Worm (Caenorhabditis elegans) whole organism, L2 larva: ENCODE results near the gene lsm-8.

Source experiments
- C34F6.9 ChIP-seq: fragments of 150-350 bp; optimal IDR thresholded peaks from 2 replicates; lab custom pipeline; 2014; ENCODE audit warnings: missing biosample characterization, missing genetic modification characterization
- F13H6.1 ChIP-seq: sonication (generic microtip); optimal IDR thresholded peaks from 2 replicates; lab custom pipeline; 2016; ENCODE audit warnings: missing genetic modification characterization, missing compliant biosample characterization
- R02D3.7 ChIP-seq: fragments of 150-350 bp; optimal IDR thresholded peaks from 2 replicates; lab custom pipeline; 2014; ENCODE audit warnings: missing biosample characterization, missing genetic modification characterization
- Y55F3AM.14 ChIP-seq: fragments of 200-800 bp; sonication (Bioruptor generic); optimal IDR thresholded peaks from 2 replicates; lab custom pipeline; 2018; ENCODE audit warnings: mild to moderate bottlenecking, missing genetic modification characterization, missing compliant biosample characterization
- ZK546.5 ChIP-seq: sonication (generic microtip); optimal IDR thresholded peaks from 2 replicates; lab custom pipeline; 2017; ENCODE audit warnings: missing biosample characterization, missing genetic modification characterization
- blmp-1 ChIP-seq: sonication (generic microtip); optimal IDR thresholded peaks from 2 replicates; lab custom pipeline; 2017; ENCODE audit warnings: missing genetic modification characterization, mild to moderate bottlenecking, missing compliant biosample characterization, antibody characterized with exemption, moderate library complexity; ENCODE audit not compliant: insufficient read depth
- ceh-16 ChIP-seq: fragments of 150-350 bp; optimal IDR thresholded peaks from 2 replicates; lab custom pipeline; 2014; ENCODE audit warnings: missing biosample characterization, missing genetic modification characterization
- ceh-82 ChIP-seq: fragments of 150-350 bp; optimal IDR thresholded peaks from 2 replicates; lab custom pipeline; 2014; ENCODE audit warnings: missing biosample characterization, missing genetic modification characterization
- crh-2 ChIP-seq: sonication (generic microtip); optimal IDR thresholded peaks from 2 replicates; lab custom pipeline; 2017; ENCODE audit warnings: missing biosample characterization, missing genetic modification characterization
- dmd-4 ChIP-seq: sonication (generic microtip); optimal IDR thresholded peaks from 2 replicates; lab custom pipeline; 2017; ENCODE audit warnings: missing biosample characterization, missing genetic modification characterization
- egl-27 ChIP-seq: sonication (generic microtip); optimal IDR thresholded peaks from 3 replicates; lab custom pipeline; 2017; ENCODE audit warnings: missing biosample characterization, missing genetic modification reagents, missing genetic modification characterization
- elt-1 ChIP-seq: fragments of 150-350 bp; optimal IDR thresholded peaks from 2 replicates; lab custom pipeline; 2014; ENCODE audit warnings: missing biosample characterization, missing genetic modification characterization
- elt-3 ChIP-seq: sonication (generic microtip); optimal IDR thresholded peaks from 2 replicates; lab custom pipeline; 2017; ENCODE audit warnings: missing biosample characterization, missing genetic modification characterization
- fos-1 ChIP-seq: fragments of 150-350 bp; optimal IDR thresholded peaks from 2 replicates; lab custom pipeline; 2014; ENCODE audit warnings: missing biosample characterization, missing genetic modification characterization
- gmeb-1 ChIP-seq: fragments of 150-350 bp; optimal IDR thresholded peaks from 2 replicates; lab custom pipeline; 2014; ENCODE audit warnings: missing biosample characterization, missing genetic modification characterization
- lin-11 ChIP-seq: fragments of 150-350 bp; sonication (generic microtip); optimal IDR thresholded peaks from 2 replicates; lab custom pipeline; 2014; ENCODE audit warnings: missing biosample characterization, missing genetic modification characterization, inconsistent platforms, mixed read lengths
- lin-13 ChIP-seq: fragments of 150-350 bp; optimal IDR thresholded peaks from 2 replicates; lab custom pipeline; 2014; ENCODE audit warnings: missing biosample characterization, missing genetic modification reagents, missing genetic modification characterization
- lin-39 ChIP-seq: fragments of 150-350 bp; optimal IDR thresholded peaks from 2 replicates; lab custom pipeline; 2014; ENCODE audit warnings: missing biosample characterization, missing genetic modification reagents, missing genetic modification characterization
- lsy-2 ChIP-seq, 2 experiments: fragments of 150-350 bp in 1 of 2; sonication (generic microtip) in 1 of 2; optimal IDR thresholded peaks; 2 replicates each; lab custom pipeline; 2014 to 2017; ENCODE audit warnings: missing biosample characterization in 2 of 2, missing genetic modification characterization in 2 of 2
- mdl-1 ChIP-seq, 2 experiments: fragments of 150-350 bp in 1 of 2; sonication (generic microtip) in 1 of 2; optimal IDR thresholded peaks; 2 replicates each; lab custom pipeline; 2017; ENCODE audit warnings: missing biosample characterization in 2 of 2, missing genetic modification characterization in 2 of 2
- nhr-10 ChIP-seq: sonication (generic microtip); optimal IDR thresholded peaks from 2 replicates; lab custom pipeline; 2017; ENCODE audit warnings: missing biosample characterization, missing genetic modification characterization
- nhr-11 ChIP-seq: fragments of 150-350 bp; optimal IDR thresholded peaks from 2 replicates; lab custom pipeline; 2014; ENCODE audit warnings: missing biosample characterization, missing genetic modification characterization
- nhr-12 ChIP-seq: fragments of 150-350 bp; optimal IDR thresholded peaks from 2 replicates; lab custom pipeline; 2014; ENCODE audit warnings: missing biosample characterization, missing genetic modification characterization
- nhr-129 ChIP-seq: fragments of 150-350 bp; optimal IDR thresholded peaks from 2 replicates; lab custom pipeline; 2014; ENCODE audit warnings: missing biosample characterization, missing genetic modification characterization
- nhr-23 ChIP-seq: fragments of 150-350 bp; optimal IDR thresholded peaks from 2 replicates; lab custom pipeline; 2014; ENCODE audit warnings: missing biosample characterization, missing genetic modification reagents, missing genetic modification characterization
- nhr-237 ChIP-seq: fragments of 150-350 bp; optimal IDR thresholded peaks from 2 replicates; lab custom pipeline; 2014; ENCODE audit warnings: missing biosample characterization, missing genetic modification characterization
- nhr-25 ChIP-seq: fragments of 150-350 bp; sonication (generic microtip); optimal IDR thresholded peaks from 3 replicates; lab custom pipeline; 2014; ENCODE audit warnings: missing biosample characterization, missing genetic modification characterization
- nhr-6 ChIP-seq: fragments of 150-350 bp; optimal IDR thresholded peaks from 2 replicates; lab custom pipeline; 2014; ENCODE audit warnings: missing biosample characterization, missing genetic modification characterization
- nhr-77 ChIP-seq: fragments of 150-350 bp; optimal IDR thresholded peaks from 2 replicates; lab custom pipeline; 2014; ENCODE audit warnings: missing biosample characterization, missing genetic modification characterization
- peb-1 ChIP-seq: fragments of 150-350 bp; optimal IDR thresholded peaks from 2 replicates; lab custom pipeline; 2014; ENCODE audit warnings: missing biosample characterization, missing genetic modification characterization
- sem-4 ChIP-seq: fragments of 150-350 bp; optimal IDR thresholded peaks from 2 replicates; lab custom pipeline; 2014; ENCODE audit warnings: missing biosample characterization, missing genetic modification reagents, missing genetic modification characterization
- skn-1 ChIP-seq: sonication (generic microtip); optimal IDR thresholded peaks from 2 replicates; lab custom pipeline; 2017; ENCODE audit warnings: missing biosample characterization, missing genetic modification characterization
- sma-3 ChIP-seq: sonication (generic microtip); optimal IDR thresholded peaks from 2 replicates; lab custom pipeline; 2016; ENCODE audit warnings: missing genetic modification reagents, missing genetic modification characterization, missing compliant biosample characterization
- sma-9 ChIP-seq, 2 experiments: fragments of 150-350 bp in 1 of 2; sonication (generic microtip) in 1 of 2; optimal IDR thresholded peaks; 2 replicates each; lab custom pipeline; 2014 to 2016; ENCODE audit warnings: missing genetic modification characterization in 2 of 2, mild to moderate bottlenecking in 1 of 2, missing biosample characterization in 1 of 2, missing compliant biosample characterization in 1 of 2, missing genetic modification reagents in 1 of 2, moderate library complexity in 1 of 2
- snpc-4 ChIP-seq: fragments of 150-350 bp; optimal IDR thresholded peaks from 2 replicates; lab custom pipeline; 2014; ENCODE audit warnings: missing biosample characterization, missing genetic modification characterization
- unc-39 ChIP-seq: fragments of 150-350 bp; optimal IDR thresholded peaks from 2 replicates; lab custom pipeline; 2014; ENCODE audit warnings: missing biosample characterization, missing genetic modification characterization
- unc-55 ChIP-seq: fragments of 150-350 bp; sonication (generic microtip); optimal IDR thresholded peaks from 3 replicates; lab custom pipeline; 2014; ENCODE audit warnings: missing biosample characterization, missing genetic modification reagents, missing genetic modification characterization
- zag-1 ChIP-seq: fragments of 150-350 bp; optimal IDR thresholded peaks from 2 replicates; lab custom pipeline; 2014; ENCODE audit warnings: missing biosample characterization, missing genetic modification characterization
- ztf-1 ChIP-seq: fragments of 200-800 bp; sonication (Bioruptor generic); conservative IDR thresholded peaks from 2 replicates; pipeline ENCODE4 v1.3.6; 2022; ENCODE audit warnings: missing genetic modification characterization, missing compliant biosample characterization
- ztf-11 ChIP-seq: sonication (generic microtip); optimal IDR thresholded peaks from 2 replicates; lab custom pipeline; 2017; ENCODE audit warnings: missing biosample characterization, missing genetic modification characterization

The lsm-8 gene

DNA sequence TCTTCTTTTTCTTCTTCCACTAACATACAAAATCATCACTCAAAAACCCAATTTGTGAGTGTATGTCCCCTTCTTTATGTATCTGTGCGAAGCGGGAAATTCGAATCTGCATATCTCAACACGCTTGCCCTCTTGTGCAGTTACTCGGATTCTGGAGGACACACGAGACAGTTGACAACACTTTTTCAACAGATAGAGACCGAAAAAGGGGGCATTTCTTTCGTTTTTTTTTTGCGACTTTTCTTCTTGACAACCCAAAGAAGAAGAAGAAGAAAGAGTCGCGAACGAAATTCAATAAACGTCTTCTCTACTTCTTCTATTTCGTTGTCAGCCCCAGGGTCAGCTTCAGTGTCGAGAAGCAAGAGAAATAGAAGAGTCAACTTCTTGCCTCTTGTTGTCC, 39.7 kb downstream of the lsm-8 start:
- TF ChIP-seq lin-11 (tag; lab: Kevin White, UChicago) (no peak), zag-1 (peak; percentile 5), gmeb-1 (no peak), mdl-1 (tag; optimal IDR thresholded peaks at IDR 0.05; lab: Kevin White, UChicago) (no peak), C34F6.9 (no peak), ztf-1 (no peak), nhr-25 (tag; lab: Kevin White, UChicago) (no peak)

- TF ChIP-seq unc-55 (GFP tag; lab: Kevin White, UChicago) (peak; percentile 26), ztf-11 (tag; lab: Kevin White, UChicago) (no peak), nhr-12 (tag; lab: Kevin White, UChicago) (no peak), snpc-4 (tag; lab: Kevin White, UChicago) (no peak), nhr-129 (tag; lab: Kevin White, UChicago) (no peak), mdl-1 (tag; optimal IDR thresholded peaks at IDR 0.05; lab: Kevin White, UChicago) (no peak), blmp-1 (tag; lab: Kevin White, UChicago) (no peak), R02D3.7 (tag; lab: Kevin White, UChicago) (no peak), fos-1 (tag; lab: Kevin White, UChicago) (no peak), lin-39 (tag; lab: Kevin White, UChicago) (no peak), unc-39 (tag; lab: Kevin White, UChicago) (no peak), peb-1 (tag; lab: Kevin White, UChicago) (no peak), lin-13 (no peak), lin-11 (tag; lab: Kevin White, UChicago) (no peak), nhr-6 (tag; lab: Kevin White, UChicago) (no peak), gmeb-1 (peak; percentile 82), egl-27 (no peak), sma-9 (GFP tag; optimal IDR thresholded peaks at IDR 0.05; lab: Kevin White, UChicago) (peak; percentile 7), sma-9 (tag; optimal IDR thresholded peaks at IDR 0.05; lab: Kevin White, UChicago) (no peak), nhr-11 (tag; lab: Kevin White, UChicago) (no peak), nhr-25 (tag; lab: Kevin White, UChicago) (peak; percentile 43), ceh-82 (tag; lab: Kevin White, UChicago) (no peak), sem-4 (tag; lab: Kevin White, UChicago) (no peak), ztf-1 (no peak), crh-2 (tag; lab: Kevin White, UChicago) (peak; percentile 0), lsy-2 (tag; optimal IDR thresholded peaks at IDR 0.05; lab: Kevin White, UChicago) (peak in 1 of 2 experiments; percentile 48), nhr-23 (tag; lab: Kevin White, UChicago) (no peak), elt-1 (no peak), sma-3 (GFP tag; lab: Kevin White, UChicago) (peak; percentile 37), Y55F3AM.14 (no peak), nhr-237 (tag; lab: Kevin White, UChicago) (no peak), ZK546.5 (tag; lab: Kevin White, UChicago) (no peak), ceh-16 (tag; lab: Kevin White, UChicago) (no peak), nhr-10 (no peak), skn-1 (no peak), nhr-77 (tag; lab: Kevin White, UChicago) (no peak)
Observed at ce11 chrIV:6369489-6369888, 43.2 kb downstream of the lsm-8 start.

DNA sequence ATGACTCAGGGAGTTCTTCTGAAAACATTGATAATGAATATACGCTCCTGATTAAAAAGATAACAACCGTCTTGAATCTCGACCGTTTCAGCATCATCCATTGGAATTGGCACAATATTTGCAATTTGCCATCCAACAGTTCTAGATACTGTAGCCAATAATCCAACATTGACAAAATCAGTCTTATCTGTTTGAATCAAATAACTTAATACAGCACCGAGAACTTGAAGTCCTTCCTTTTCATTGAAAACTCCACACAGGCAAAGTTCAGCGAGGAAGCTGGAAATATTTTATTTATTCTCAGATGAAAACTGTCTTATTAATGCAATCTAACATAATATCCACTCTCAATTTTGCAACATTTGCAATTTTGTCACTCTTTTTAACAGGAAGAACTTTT, 45.9 kb downstream of the lsm-8 start:
- TF ChIP-seq nhr-23 (tag; lab: Kevin White, UChicago) (no peak), elt-3 (no peak), dmd-4 (tag; lab: Kevin White, UChicago) (no peak), sma-9 (GFP tag; optimal IDR thresholded peaks at IDR 0.05; lab: Kevin White, UChicago) (no peak), sma-9 (tag; optimal IDR thresholded peaks at IDR 0.05; lab: Kevin White, UChicago) (no peak), F13H6.1 (tag; lab: Kevin White, UChicago) (no peak)
- TF ChIP-seq, all 48 proteins: peak for 0
